Worm (Caenorhabditis elegans) whole organism, L4 larva: ENCODE results near the gene Y57A10A.14.

Experiments used
- F49E8.2 ChIP-seq: sonication (generic microtip); optimal IDR thresholded peaks from 2 replicates; lab custom pipeline; 2016; ENCODE audit warnings: missing compliant biosample characterization, mild to moderate bottlenecking, missing genetic modification characterization, borderline replicate concordance
- T20F7.1 ChIP-seq: fragments of 200-800 bp; sonication (Bioruptor generic); optimal IDR thresholded peaks from 2 replicates; lab custom pipeline; 2018; ENCODE audit warnings: mild to moderate bottlenecking, missing genetic modification characterization, missing compliant biosample characterization
- Y5F2A.4 ChIP-seq: fragments of 200-800 bp; sonication (Bioruptor generic); optimal IDR thresholded peaks from 2 replicates; lab custom pipeline; 2018; ENCODE audit warnings: mild to moderate bottlenecking, missing genetic modification characterization, missing compliant biosample characterization
- ZK337.2 ChIP-seq: fragments of 200-800 bp; sonication (Bioruptor generic); IDR thresholded peaks from 2 replicates; pipeline ENCODE4 v1.3.6; 2022; ENCODE audit warnings: missing genetic modification reagents, missing genetic modification characterization, missing compliant biosample characterization
- ZK546.5 ChIP-seq, 2 experiments: sonication (generic microtip); optimal IDR thresholded peaks; 2 replicates each; lab custom pipeline; 2017; ENCODE audit warnings: missing biosample characterization in 2 of 2, missing genetic modification characterization in 2 of 2
- aha-1 ChIP-seq: fragments of 150-350 bp; peaks from one replicate; lab custom pipeline; 2014; ENCODE audit warnings: missing biosample characterization, missing genetic modification characterization
- aly-2 ChIP-seq: sonication (generic microtip); optimal IDR thresholded peaks from 2 replicates; lab custom pipeline; 2018; ENCODE audit warnings: missing biosample characterization, missing genetic modification characterization
- ceh-32 ChIP-seq: sonication (generic microtip); optimal IDR thresholded peaks from 2 replicates; lab custom pipeline; 2016; ENCODE audit warnings: mild to moderate bottlenecking, missing genetic modification characterization, missing compliant biosample characterization; ENCODE audit not compliant: poor library complexity
- cey-2 ChIP-seq: sonication (generic microtip); optimal IDR thresholded peaks from 3 replicates; lab custom pipeline; 2017; ENCODE audit warnings: missing genetic modification characterization, mild to moderate bottlenecking, missing compliant biosample characterization, antibody characterized with exemption, borderline replicate concordance; ENCODE audit not compliant: insufficient read depth
- daf-16 ChIP-seq, 3 experiments: sonication (generic microtip); optimal IDR thresholded peaks; 2 replicates each; lab custom pipeline; 2016 to 2017; ENCODE audit warnings: missing genetic modification characterization in 3 of 3, missing genetic modification reagents in 3 of 3, mild to moderate bottlenecking in 2 of 3, missing compliant biosample characterization in 2 of 3, missing biosample characterization in 1 of 3, moderate library complexity in 1 of 3
- dve-1 ChIP-seq: sonication (generic microtip); optimal IDR thresholded peaks from 2 replicates; lab custom pipeline; 2017; ENCODE audit warnings: antibody characterized with exemption, mild to moderate bottlenecking, missing genetic modification characterization, missing compliant biosample characterization; ENCODE audit not compliant: insufficient read depth
- egl-43 ChIP-seq: fragments of 200-800 bp; sonication (Bioruptor generic); IDR thresholded peaks from 2 replicates; pipeline ENCODE4 v1.3.6; 2022; ENCODE audit warnings: missing genetic modification reagents, missing genetic modification characterization, missing compliant biosample characterization
- fos-1 ChIP-seq: fragments of 150-350 bp; optimal IDR thresholded peaks from 2 replicates; lab custom pipeline; 2014; ENCODE audit warnings: missing biosample characterization, missing genetic modification characterization
- gei-8 ChIP-seq: fragments of 200-800 bp; sonication (Bioruptor generic); optimal IDR thresholded peaks from 2 replicates; lab custom pipeline; 2018; ENCODE audit warnings: mild to moderate bottlenecking, missing genetic modification characterization, missing compliant biosample characterization
- lin-13 ChIP-seq: fragments of 150-350 bp; optimal IDR thresholded peaks from 2 replicates; lab custom pipeline; 2014; ENCODE audit warnings: missing biosample characterization, missing genetic modification reagents, missing genetic modification characterization
- lir-3 ChIP-seq: sonication (generic microtip); optimal IDR thresholded peaks from 2 replicates; lab custom pipeline; 2016; ENCODE audit warnings: mild to moderate bottlenecking, missing genetic modification characterization, missing compliant biosample characterization
- lsy-2 ChIP-seq, 2 experiments: fragments of 150-350 bp in 1 of 2; sonication (generic microtip) in 1 of 2; optimal IDR thresholded peaks; 2 replicates each; lab custom pipeline; 2014 to 2017; ENCODE audit warnings: missing biosample characterization in 2 of 2, missing genetic modification characterization in 2 of 2
- mdt-29 ChIP-seq: fragments of 200-800 bp; sonication (Bioruptor generic); IDR thresholded peaks from 2 replicates; pipeline ENCODE4 v1.3.6; 2022; ENCODE audit warnings: missing genetic modification reagents, missing genetic modification characterization, missing compliant biosample characterization
- nhr-11 ChIP-seq: fragments of 150-350 bp; optimal IDR thresholded peaks from 2 replicates; lab custom pipeline; 2014; ENCODE audit warnings: missing biosample characterization, missing genetic modification characterization
- nhr-237 ChIP-seq: sonication (generic microtip); optimal IDR thresholded peaks from 2 replicates; lab custom pipeline; 2017; ENCODE audit warnings: missing biosample characterization, missing genetic modification characterization
- nhr-28 ChIP-seq: fragments of 150-350 bp; optimal IDR thresholded peaks from 2 replicates; lab custom pipeline; 2014; ENCODE audit warnings: missing biosample characterization, missing genetic modification characterization
- nhr-41 ChIP-seq: fragments of 200-800 bp; sonication (Bioruptor generic); IDR thresholded peaks from 2 replicates; pipeline ENCODE4 v1.3.6; 2022; ENCODE audit warnings: missing genetic modification reagents, missing genetic modification characterization, missing compliant biosample characterization
- nhr-48 ChIP-seq: sonication (generic microtip); optimal IDR thresholded peaks from 2 replicates; lab custom pipeline; 2016; ENCODE audit warnings: mild to moderate bottlenecking, missing genetic modification characterization, missing compliant biosample characterization
- nhr-76 ChIP-seq: fragments of 150-350 bp; optimal IDR thresholded peaks from 2 replicates; lab custom pipeline; 2014; ENCODE audit warnings: missing biosample characterization, missing genetic modification characterization
- php-3 ChIP-seq: fragments of 200-800 bp; sonication (Bioruptor generic); IDR thresholded peaks from 2 replicates; pipeline ENCODE4 v1.3.6; 2022; ENCODE audit warnings: missing genetic modification reagents, missing genetic modification characterization, missing compliant biosample characterization
- rbr-2 ChIP-seq: sonication (generic microtip); optimal IDR thresholded peaks from 2 replicates; lab custom pipeline; 2016; ENCODE audit warnings: missing genotype, missing genetic modification characterization, missing compliant biosample characterization
- sdz-12 ChIP-seq: fragments of 200-800 bp; sonication (Bioruptor generic); optimal IDR thresholded peaks from 2 replicates; lab custom pipeline; 2018; ENCODE audit warnings: mild to moderate bottlenecking, missing genetic modification characterization, missing compliant biosample characterization
- set-16 ChIP-seq: fragments of 200-800 bp; sonication (Bioruptor generic); IDR thresholded peaks from 2 replicates; pipeline ENCODE4 v1.3.6; 2022; ENCODE audit warnings: missing genetic modification reagents, missing genetic modification characterization, missing compliant biosample characterization
- snpc-1.2 ChIP-seq: fragments of 200-800 bp; sonication (Bioruptor generic); IDR thresholded peaks from 2 replicates; pipeline ENCODE4 v1.3.6; 2022; ENCODE audit warnings: missing genetic modification reagents, missing genetic modification characterization, missing compliant biosample characterization
- snpc-4 ChIP-seq: fragments of 150-350 bp; optimal IDR thresholded peaks from 2 replicates; lab custom pipeline; 2014; ENCODE audit warnings: missing biosample characterization, missing genetic modification characterization
- tra-1 ChIP-seq: fragments of 200-800 bp; sonication (Bioruptor generic); IDR thresholded peaks from 2 replicates; pipeline ENCODE4 v1.3.6; 2022; ENCODE audit warnings: missing genetic modification reagents, missing genetic modification characterization, missing compliant biosample characterization
- unc-130 ChIP-seq: sonication (generic microtip); optimal IDR thresholded peaks from 2 replicates; lab custom pipeline; 2016; ENCODE audit warnings: missing genetic modification reagents, missing genetic modification characterization, missing compliant biosample characterization
- unc-39 ChIP-seq: sonication (generic microtip); optimal IDR thresholded peaks from 2 replicates; lab custom pipeline; 2017; ENCODE audit warnings: missing biosample characterization, missing genetic modification characterization
- unc-62 ChIP-seq, 3 experiments: fragments of 150-350 bp in 1 of 3; sonication (generic microtip); optimal IDR thresholded peaks in 2 of 3; peaks in 1 of 3; 1 replicate in 1 of 3; 2 replicates in 2 of 3; lab custom pipeline; 2014 to 2017; ENCODE audit warnings: missing biosample characterization in 3 of 3, missing genetic modification characterization in 3 of 3, missing genetic modification reagents in 3 of 3, missing genotype in 1 of 3
- zag-1 ChIP-seq: fragments of 150-350 bp; optimal IDR thresholded peaks from 2 replicates; lab custom pipeline; 2014; ENCODE audit warnings: missing biosample characterization, missing genetic modification characterization
- zfp-3 ChIP-seq: fragments of 200-800 bp; sonication (Bioruptor generic); conservative IDR thresholded peaks from 2 replicates; pipeline ENCODE4 v1.3.6; 2022; ENCODE audit warnings: missing genetic modification reagents, missing genetic modification characterization, missing compliant biosample characterization
- zip-11 ChIP-seq: fragments of 200-800 bp; sonication (Bioruptor generic); IDR thresholded peaks from 2 replicates; pipeline ENCODE4 v1.3.6; 2022; ENCODE audit warnings: missing genetic modification characterization, missing compliant biosample characterization
- zip-2 ChIP-seq: fragments of 150-350 bp; optimal IDR thresholded peaks from 2 replicates; lab custom pipeline; 2014; ENCODE audit warnings: missing biosample characterization, missing genetic modification characterization

Gene Y57A10A.14

ce11 chrII:12224916-12225406 lies 39.2 kb downstream of the Y57A10A.14 start, which contains the start of the genes pqn-87 and rsr-2 (continued):
- TF ChIP-seq ZK546.5 (tag; optimal IDR thresholded peaks at IDR 0.05; lab: Kevin White, UChicago) (no peak), lir-3 (tag; lab: Kevin White, UChicago) (no peak), nhr-11 (tag; lab: Kevin White, UChicago) (no peak), lin-13 (GFP tag; lab: Kevin White, UChicago) (no peak), mdt-29 (no peak), zip-11 (GFP tag; lab: Robert Waterston, UW) (no peak), cey-2 (tag; lab: Kevin White, UChicago) (no peak), php-3 (no peak), snpc-4 (tag; lab: Kevin White, UChicago) (no peak), nhr-48 (tag; lab: Kevin White, UChicago) (no peak), snpc-1.2 (GFP tag; lab: Robert Waterston, UW) (no peak), zag-1 (no peak), ceh-32 (tag; lab: Kevin White, UChicago) (no peak), unc-62 (GFP tag; optimal IDR thresholded peaks at IDR 0.05 in 1 of 2; lab: Kevin White, UChicago) (no peak), unc-62 (tag; optimal IDR thresholded peaks at IDR 0.05; lab: Kevin White, UChicago) (no peak), unc-130 (GFP tag; lab: Kevin White, UChicago) (no peak), aly-2 (no peak), fos-1 (tag; lab: Kevin White, UChicago) (no peak), zfp-3 (no peak), sdz-12 (GFP tag; lab: Kevin White, UChicago) (no peak), F49E8.2 (tag; lab: Kevin White, UChicago) (no peak), egl-43 (GFP tag; lab: Robert Waterston, UW) (no peak), nhr-76 (tag; lab: Kevin White, UChicago) (no peak), nhr-41 (GFP tag; lab: Robert Waterston, UW) (no peak), dve-1 (tag; lab: Kevin White, UChicago) (no peak), zip-2 (tag; lab: Kevin White, UChicago) (no peak), rbr-2 (tag; lab: Kevin White, UChicago) (peak; percentile 23), T20F7.1 (GFP tag; lab: Kevin White, UChicago) (no peak), unc-39 (tag; lab: Kevin White, UChicago) (no peak), Y5F2A.4 (GFP tag; lab: Kevin White, UChicago) (no peak), tra-1 (no peak), gei-8 (no peak), daf-16 (GFP tag; optimal IDR thresholded peaks at IDR 0.05; lab: Kevin White, UChicago) (no peak), daf-16 (tag; optimal IDR thresholded peaks at IDR 0.05; lab: Kevin White, UChicago) (no peak)

- TF ChIP-seq set-16 (GFP tag; lab: Robert Waterston, UW), result peak; percentile 88
- TF ChIP-seq ceh-32 (tag; lab: Kevin White, UChicago), result no peak
Measured at ce11 chrII:12226192-12226591, 40.5 kb downstream of the Y57A10A.14 start.

ce11 chrII:12228005-12228404 lies 42.3 kb downstream of the Y57A10A.14 start, which contains the start of gene sinh-1:
TSS of gene sinh-1 (plus strand) at chrII:12228305.
- TF ChIP-seq ZK337.2 (GFP tag; lab: Robert Waterston, UW) (no peak), set-16 (GFP tag; lab: Robert Waterston, UW) (0 out of 2 replicates have a peak, but pooled peaks have one; percentile 33)

ce11 chrII:12237555-12237954 lies 51.8 kb downstream of the Y57A10A.14 start:
- no peak for TF ChIP-seq nhr-237
- no peak for TF ChIP-seq T20F7.1 (GFP tag; lab: Kevin White, UChicago)
- peak in 1 of 2 experiments; percentile 85 for TF ChIP-seq unc-62 (GFP tag; optimal IDR thresholded peaks at IDR 0.05 in 1 of 2; lab: Kevin White, UChicago)
- no peak for TF ChIP-seq unc-62 (tag; optimal IDR thresholded peaks at IDR 0.05; lab: Kevin White, UChicago)
- TF ChIP-seq lsy-2 (tag; optimal IDR thresholded peaks at IDR 0.05; lab: Kevin White, UChicago), result peak in 1 of 2 experiments; percentile 52
- peak; percentile 48 for TF ChIP-seq aha-1 (tag; lab: Kevin White, UChicago)
- peak; percentile 55 for TF ChIP-seq nhr-28 (tag; lab: Kevin White, UChicago)
- TF ChIP-seq, all 104 proteins: peak for 4
